Fruit fly (Drosophila melanogaster) whole organism, embryonic: ENCODE data around the gene lbl.
A peak's percentile ranks its signal among the peaks of the same experiment; 100 is the strongest.

Experiments
- BEAF-32 ChIP-seq: fragments of 200-800 bp; sonication (Bioruptor generic); optimal IDR thresholded peaks from 3 replicates; lab custom pipeline; 2017; ENCODE audit warnings: missing biosample characterization, missing genetic modification characterization, mild to moderate bottlenecking, moderate library complexity, missing genetic modification reagents
- CG1024 ChIP-seq: fragments of 200-800 bp; sonication (Bioruptor generic); IDR thresholded peaks from 2 replicates; pipeline ENCODE4 v1.3.6; 2022; ENCODE audit warnings: missing biosample characterization, missing genetic modification characterization
- CG18476 ChIP-seq: fragments of 200-800 bp; sonication (Bioruptor generic); optimal IDR thresholded peaks from 2 replicates; lab custom pipeline; 2016; ENCODE audit warnings: missing biosample characterization, mild to moderate bottlenecking, missing genetic modification characterization
- CG30431 ChIP-seq: fragments of 200-800 bp; sonication (Bioruptor generic); optimal IDR thresholded peaks from 2 replicates; lab custom pipeline; 2017; ENCODE audit warnings: missing biosample characterization, missing genetic modification characterization
- CG31365 ChIP-seq: fragments of 200-800 bp; sonication (Bioruptor generic); optimal IDR thresholded peaks from 2 replicates; lab custom pipeline; 2018; ENCODE audit warnings: missing biosample characterization, mild to moderate bottlenecking, missing genetic modification characterization
- CG31388 ChIP-seq: fragments of 200-800 bp; sonication (Bioruptor generic); optimal IDR thresholded peaks from 2 replicates; lab custom pipeline; 2016; ENCODE audit warnings: missing biosample characterization, missing genetic modification characterization
- CG4617 ChIP-seq: fragments of 200-800 bp; sonication (Bioruptor generic); optimal IDR thresholded peaks from 3 replicates; lab custom pipeline; 2016; ENCODE audit warnings: missing biosample characterization, missing genetic modification characterization, borderline replicate concordance
- CG5953 ChIP-seq: fragments of 200-800 bp; sonication (Bioruptor generic); IDR thresholded peaks from 2 replicates; pipeline ENCODE4 v1.3.6; 2022; ENCODE audit warnings: missing biosample characterization, missing genetic modification characterization
- CG6272 ChIP-seq: fragments of 200-800 bp; sonication (Bioruptor generic); IDR thresholded peaks from 2 replicates; pipeline ENCODE4 v1.3.6; 2022; ENCODE audit warnings: missing biosample characterization, missing genetic modification characterization
- CG7745 ChIP-seq: fragments of 200-800 bp; sonication (Bioruptor generic); optimal IDR thresholded peaks from 2 replicates; lab custom pipeline; 2018; ENCODE audit warnings: missing biosample characterization, mild to moderate bottlenecking, missing genetic modification characterization, moderate library complexity
- CG9727 ChIP-seq: fragments of 200-800 bp; sonication (Bioruptor generic); optimal IDR thresholded peaks from 3 replicates; lab custom pipeline; 2017; ENCODE audit warnings: missing biosample characterization, mild to moderate bottlenecking, missing genetic modification characterization
- CkIIα-i1 ChIP-seq: fragments of 200-800 bp; sonication (Bioruptor generic); IDR thresholded peaks from 2 replicates; pipeline ENCODE4 v1.3.6; 2022; ENCODE audit warnings: missing biosample characterization, missing genetic modification characterization
- Ets65A ChIP-seq: fragments of 200-800 bp; sonication (Bioruptor generic); peaks from one replicate; lab custom pipeline; 2016; ENCODE audit warnings: missing biosample characterization, missing genetic modification characterization
- HHEX ChIP-seq: fragments of 200-800 bp; sonication (Bioruptor generic); optimal IDR thresholded peaks from 3 replicates; lab custom pipeline; 2017; ENCODE audit warnings: missing biosample characterization, mild to moderate bottlenecking, missing genetic modification characterization, missing genetic modification reagents
- HmgZ ChIP-seq: fragments of 200-800 bp; sonication (Bioruptor generic); optimal IDR thresholded peaks from 2 replicates; lab custom pipeline; 2018; ENCODE audit warnings: missing biosample characterization, mild to moderate bottlenecking, missing genetic modification characterization
- Hr3 ChIP-seq: fragments of 200-800 bp; sonication (Bioruptor generic); optimal IDR thresholded peaks from 3 replicates; lab custom pipeline; 2016; ENCODE audit warnings: missing biosample characterization, missing genetic modification characterization
- Jarid2 ChIP-seq: fragments of 200-800 bp; sonication (Bioruptor generic); optimal IDR thresholded peaks from 3 replicates; lab custom pipeline; 2017; ENCODE audit warnings: mild to moderate bottlenecking, missing biosample characterization, missing genetic modification reagents, missing genetic modification characterization
- Lpt ChIP-seq: fragments of >200 bp; optimal IDR thresholded peaks from 2 replicates; lab custom pipeline; 2018; ENCODE audit warnings: missing biosample characterization, missing genetic modification characterization
- Med ChIP-seq: fragments of 200-800 bp; sonication (Bioruptor generic); peaks from one replicate; lab custom pipeline; 2016; ENCODE audit warnings: missing biosample characterization, missing genetic modification characterization, mild to moderate bottlenecking, inconsistent platforms, moderate library complexity
- NFAT ChIP-seq: fragments of 200-800 bp; sonication (Bioruptor generic); IDR thresholded peaks from 2 replicates; pipeline ENCODE4 v1.3.6; 2022; ENCODE audit warnings: missing biosample characterization, missing genetic modification characterization
- Nf-YB ChIP-seq: fragments of 200-800 bp; sonication (Bioruptor generic); optimal IDR thresholded peaks from 3 replicates; lab custom pipeline; 2019; ENCODE audit warnings: missing biosample characterization, mild to moderate bottlenecking, missing genetic modification characterization, moderate library complexity
- Nf-YC ChIP-seq: fragments of 200-800 bp; optimal IDR thresholded peaks from 3 replicates; lab custom pipeline; 2019; ENCODE audit warnings: missing biosample characterization, mild to moderate bottlenecking, missing genetic modification characterization, moderate library complexity
- Scr ChIP-seq: fragments of 200-800 bp; sonication (Bioruptor generic); IDR thresholded peaks from 2 replicates; pipeline ENCODE4 v1.3.6; 2022; ENCODE audit warnings: missing biosample characterization, missing genetic modification characterization; ENCODE audit not compliant: partially characterized antibody
- Sin3A ChIP-seq: fragments of >200 bp; optimal IDR thresholded peaks from 2 replicates; lab custom pipeline; 2018
- Xrp1 ChIP-seq: fragments of 200-800 bp; sonication (Bioruptor generic); IDR thresholded peaks from 2 replicates; pipeline ENCODE4 v1.3.6; 2022; ENCODE audit warnings: missing biosample characterization, missing genetic modification characterization
- al ChIP-seq: fragments of 200-800 bp; sonication (Bioruptor generic); IDR thresholded peaks from 2 replicates; pipeline ENCODE4 v1.3.6; 2022; ENCODE audit warnings: missing biosample characterization, missing genetic modification characterization
- cad ChIP-seq: fragments of >200 bp; optimal IDR thresholded peaks from 2 replicates; lab custom pipeline; 2017; ENCODE audit warnings: missing biosample characterization, missing genetic modification characterization
- crol ChIP-seq: fragments of 200-800 bp; sonication (Bioruptor generic); IDR thresholded peaks from 2 replicates; pipeline ENCODE4 v1.3.6; 2022; ENCODE audit warnings: missing biosample characterization, missing genetic modification characterization
- dan ChIP-seq: fragments of 200-800 bp; sonication (Bioruptor generic); IDR thresholded peaks from 2 replicates; pipeline ENCODE4 v1.3.6; 2022; ENCODE audit warnings: missing biosample characterization, missing genetic modification characterization
- dati ChIP-seq: fragments of 200-800 bp; sonication (Bioruptor generic); IDR thresholded peaks from 2 replicates; pipeline ENCODE4 v1.3.6; 2022; ENCODE audit warnings: missing biosample characterization, missing genetic modification characterization
- emc ChIP-seq: fragments of 200-800 bp; sonication (Bioruptor generic); optimal IDR thresholded peaks from 2 replicates; lab custom pipeline; 2016; ENCODE audit warnings: missing biosample characterization, missing genetic modification characterization
- hbn ChIP-seq: fragments of 200-800 bp; sonication (Bioruptor generic); IDR thresholded peaks from 2 replicates; pipeline ENCODE4 v1.3.6; 2022; ENCODE audit warnings: missing biosample characterization, missing genetic modification characterization; ENCODE audit not compliant: partially characterized antibody
- kni ChIP-seq: fragments of 200-800 bp; sonication (Bioruptor generic); optimal IDR thresholded peaks from 3 replicates; lab custom pipeline; 2017; ENCODE audit warnings: mild to moderate bottlenecking, missing biosample characterization, missing genetic modification reagents, missing genetic modification characterization
- lilli ChIP-seq: fragments of 200-800 bp; sonication (Bioruptor generic); optimal IDR thresholded peaks from 3 replicates; lab custom pipeline; 2016; ENCODE audit warnings: missing biosample characterization, missing genetic modification characterization
- onecut ChIP-seq: fragments of 200-800 bp; sonication (Bioruptor generic); IDR thresholded peaks from 2 replicates; pipeline ENCODE4 v1.3.6; 2022; ENCODE audit warnings: missing biosample characterization, missing genetic modification characterization
- pita ChIP-seq: fragments of 200-800 bp; sonication (Bioruptor generic); optimal IDR thresholded peaks from 2 replicates; lab custom pipeline; 2017; ENCODE audit warnings: missing biosample characterization, mild to moderate bottlenecking, missing genetic modification characterization
- repo ChIP-seq: fragments of 200-800 bp; sonication (Bioruptor generic); optimal IDR thresholded peaks from 2 replicates; lab custom pipeline; 2016; ENCODE audit warnings: missing biosample characterization, missing genetic modification characterization
- sisA ChIP-seq: fragments of 200-800 bp; sonication (Bioruptor generic); IDR thresholded peaks from 2 replicates; pipeline ENCODE4 v1.3.6; 2022; ENCODE audit warnings: missing biosample characterization, missing genetic modification characterization
- twi ChIP-seq: fragments of 200-800 bp; optimal IDR thresholded peaks from 2 replicates; lab custom pipeline; 2019; ENCODE audit warnings: missing biosample characterization, mild to moderate bottlenecking, missing genetic modification characterization, moderate library complexity
- vnd ChIP-seq: fragments of 200-800 bp; sonication (Bioruptor generic); IDR thresholded peaks from 3 replicates; pipeline ENCODE4 v1.3.6; 2022; ENCODE audit warnings: missing biosample characterization, missing genetic modification characterization; ENCODE audit not compliant: partially characterized antibody
- z ChIP-seq: fragments of 200-800 bp; sonication (Bioruptor generic); IDR thresholded peaks from 3 replicates; pipeline ENCODE4 v1.3.6; 2022; ENCODE audit warnings: missing biosample characterization, missing genetic modification characterization
- zen2 ChIP-seq: fragments of 200-800 bp; sonication (Bioruptor generic); IDR thresholded peaks from 3 replicates; pipeline ENCODE4 v1.3.6; 2022; ENCODE audit warnings: missing biosample characterization, missing genetic modification characterization; ENCODE audit not compliant: partially characterized antibody

The lbl gene

dm6 chr3R:21392221-21392620, 41.7 kb downstream of the lbl start:
- TF ChIP-seq CG1024 (GFP tag; lab: Robert Waterston, UW) (no peak), vnd (GFP tag; lab: Robert Waterston, UW) (no peak), Nf-YB (GFP tag; lab: Kevin White, UChicago) (peak; percentile 87), z (GFP tag; lab: Robert Waterston, UW) (peak; percentile 91), Nf-YC (tag; lab: Kevin White, UChicago) (peak; percentile 57), cad (GFP tag; lab: Kevin White, UChicago) (peak; percentile 19)

DNA sequence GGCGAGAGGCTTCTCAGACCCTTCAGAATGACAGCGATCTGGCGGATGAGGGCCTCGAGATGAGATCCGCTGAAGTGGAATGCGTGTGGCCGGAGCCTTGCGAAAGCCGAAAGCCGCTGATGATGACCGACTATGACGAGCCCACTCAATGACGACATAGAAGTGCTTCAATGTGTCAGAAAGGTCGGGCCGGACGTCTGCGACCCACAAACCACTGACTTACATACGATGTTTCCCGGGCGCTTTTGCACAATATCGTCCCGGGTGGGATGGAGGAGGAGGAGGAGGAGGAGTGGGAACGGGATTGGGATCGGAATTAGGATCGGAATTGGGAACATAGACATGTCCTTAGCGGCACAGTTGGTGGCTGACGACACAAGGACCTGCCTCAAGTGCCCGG, 43.0 kb downstream of the lbl start:
- TF ChIP-seq CG31365 (tag; lab: Kevin White, UChicago) = no peak
- TF ChIP-seq HmgZ (tag; lab: Kevin White, UChicago) = no peak
- no peak for TF ChIP-seq CG30431 (GFP tag; lab: Kevin White, UChicago)
- 0 out of 3 replicates have a peak, but pooled peaks have one; percentile 15 for TF ChIP-seq zen2 (GFP tag; lab: Robert Waterston, UW)
- TF ChIP-seq CG5953 (GFP tag; lab: Robert Waterston, UW) = 0 out of 2 replicates have a peak, but pooled peaks have one; percentile 30
- no peak for TF ChIP-seq kni (GFP tag; lab: Kevin White, UChicago)
- TF ChIP-seq hbn (GFP tag; lab: Robert Waterston, UW) = no peak
- no peak for TF ChIP-seq al
- TF ChIP-seq Sin3A (lab: Kevin White, UChicago) = no peak
- no peak for TF ChIP-seq Scr (GFP tag; lab: Robert Waterston, UW)
- TF ChIP-seq BEAF-32 (GFP tag; lab: Kevin White, UChicago) = no peak
- TF ChIP-seq Hr3 = no peak
- peak; percentile 84 for TF ChIP-seq twi (tag; lab: Kevin White, UChicago)
- TF ChIP-seq CG4617 (GFP tag; lab: Kevin White, UChicago) = no peak
- peak; percentile 73 for TF ChIP-seq Ets65A (GFP tag; lab: Kevin White, UChicago)
- no peak for TF ChIP-seq CG7745 (tag; lab: Kevin White, UChicago)
- no peak for TF ChIP-seq dan (GFP tag; lab: Robert Waterston, UW)
- no peak for TF ChIP-seq CG31388 (GFP tag; lab: Kevin White, UChicago)
- no peak for TF ChIP-seq pita (GFP tag; lab: Kevin White, UChicago)
- TF ChIP-seq lilli (GFP tag; lab: Kevin White, UChicago) = no peak
- TF ChIP-seq Lpt = no peak
- no peak for TF ChIP-seq Xrp1 (GFP tag; lab: Robert Waterston, UW)
- TF ChIP-seq CG6272 = no peak
- no peak for TF ChIP-seq HHEX
- no peak for TF ChIP-seq repo (GFP tag; lab: Kevin White, UChicago)
- no peak for TF ChIP-seq emc

- TF ChIP-seq z (GFP tag; lab: Robert Waterston, UW) (peak; percentile 96), CG9727 (GFP tag; lab: Kevin White, UChicago) (no peak), dati (GFP tag; lab: Robert Waterston, UW) (no peak), CG18476 (GFP tag; lab: Kevin White, UChicago) (no peak), Med (peak; percentile 2), Jarid2 (GFP tag; lab: Kevin White, UChicago) (peak; percentile 19), Ets65A (GFP tag; lab: Kevin White, UChicago) (no peak), Sin3A (lab: Kevin White, UChicago) (no peak), crol (GFP tag; lab: Robert Waterston, UW) (no peak), Nf-YB (GFP tag; lab: Kevin White, UChicago) (peak; percentile 94), onecut (GFP tag; lab: Robert Waterston, UW) (no peak), Nf-YC (tag; lab: Kevin White, UChicago) (peak; percentile 89), CkIIα-i1 (GFP tag; lab: Robert Waterston, UW) (no peak), sisA (no peak), NFAT (peak; percentile 12; the same call in 1 of the 2 replicates)
These were observed 45.4 kb downstream of the lbl start, which contains the start of gene bap for dm6 chr3R:21388564-21388963. Gene bap (plus strand): TSS chr3R:21388880.
